Fruit fly (Drosophila melanogaster) whole organism, prepupa: ENCODE measurements around the gene CG9297.

Source experiments
- Blimp-1 ChIP-seq: fragments of 200-800 bp; sonication (Bioruptor generic); optimal IDR thresholded peaks from 3 replicates; lab custom pipeline; 2017; ENCODE audit warnings: missing biosample characterization, missing genetic modification characterization, mild to moderate bottlenecking, moderate library complexity, missing genetic modification reagents
- CG11294 ChIP-seq: fragments of 200-800 bp; sonication (Bioruptor generic); IDR thresholded peaks from 2 replicates; pipeline ENCODE4 v1.3.6; 2022; ENCODE audit warnings: missing biosample characterization, missing genetic modification characterization
- CG11762 ChIP-seq: fragments of 200-800 bp; sonication (Bioruptor generic); optimal IDR thresholded peaks from 3 replicates; lab custom pipeline; 2016; ENCODE audit warnings: missing biosample characterization, missing genetic modification characterization; ENCODE audit not compliant: insufficient read depth
- CG15336 ChIP-seq: fragments of 200-800 bp; sonication (Bioruptor generic); IDR thresholded peaks from 2 replicates; pipeline ENCODE4 v1.3.6; 2022; ENCODE audit warnings: missing biosample characterization, missing genetic modification characterization
- CG1621 ChIP-seq: fragments of 200-800 bp; sonication (Bioruptor generic); optimal IDR thresholded peaks from 3 replicates; lab custom pipeline; 2018; ENCODE audit warnings: missing biosample characterization, mild to moderate bottlenecking, missing genetic modification characterization
- CG16779 ChIP-seq: fragments of 200-800 bp; sonication (Bioruptor generic); optimal IDR thresholded peaks from 3 replicates; lab custom pipeline; 2017; ENCODE audit warnings: missing biosample characterization, mild to moderate bottlenecking, missing genetic modification characterization
- CG31627 ChIP-seq: fragments of 200-800 bp; sonication (Bioruptor generic); optimal IDR thresholded peaks from 3 replicates; lab custom pipeline; 2016; ENCODE audit warnings: missing biosample characterization, missing genetic modification characterization
- CG32006 ChIP-seq: fragments of 200-800 bp; sonication (Bioruptor generic); optimal IDR thresholded peaks from 3 replicates; lab custom pipeline; 2017; ENCODE audit warnings: missing biosample characterization, mild to moderate bottlenecking, missing genetic modification characterization
- CG4318 ChIP-seq: fragments of 200-800 bp; sonication (Bioruptor generic); optimal IDR thresholded peaks from 3 replicates; lab custom pipeline; 2017; ENCODE audit warnings: missing biosample characterization, mild to moderate bottlenecking, missing genetic modification characterization
- CG6854 ChIP-seq: fragments of 200-800 bp; sonication (Bioruptor generic); optimal IDR thresholded peaks from 2 replicates; lab custom pipeline; 2017; ENCODE audit warnings: missing biosample characterization, mild to moderate bottlenecking, missing genetic modification characterization
- CG8119 ChIP-seq: fragments of 200-800 bp; sonication (Bioruptor generic); IDR thresholded peaks from 3 replicates; pipeline ENCODE4 v1.3.6; 2022; ENCODE audit warnings: missing biosample characterization, missing genetic modification characterization
- CG8319 ChIP-seq: fragments of 200-800 bp; sonication (Bioruptor generic); optimal IDR thresholded peaks from 3 replicates; lab custom pipeline; 2016; ENCODE audit warnings: missing biosample characterization, missing genetic modification characterization
- CG8632 ChIP-seq: fragments of 200-800 bp; sonication (Bioruptor generic); optimal IDR thresholded peaks from 3 replicates; lab custom pipeline; 2016; ENCODE audit warnings: missing biosample characterization, missing genetic modification characterization
- CG9139 ChIP-seq: fragments of 200-800 bp; sonication (Bioruptor generic); optimal IDR thresholded peaks from 3 replicates; lab custom pipeline; 2017; ENCODE audit warnings: missing biosample characterization, mild to moderate bottlenecking, missing genetic modification characterization
- Eip75B ChIP-seq: fragments of 200-800 bp; sonication (Bioruptor generic); optimal IDR thresholded peaks from 3 replicates; lab custom pipeline; 2016; ENCODE audit warnings: missing biosample characterization, missing genetic modification characterization
- Eip78C ChIP-seq: fragments of 200-800 bp; sonication (Bioruptor generic); peaks from one replicate; lab custom pipeline; 2016; ENCODE audit warnings: missing biosample characterization, missing genetic modification characterization
- Eip93F ChIP-seq: fragments of 200-800 bp; sonication (Bioruptor generic); optimal IDR thresholded peaks from 2 replicates; lab custom pipeline; 2016; ENCODE audit warnings: missing biosample characterization, mild to moderate bottlenecking, missing genetic modification characterization
- Ets21C ChIP-seq: fragments of 200-800 bp; sonication (Bioruptor generic); optimal IDR thresholded peaks from 3 replicates; lab custom pipeline; 2016; ENCODE audit warnings: missing biosample characterization, missing genetic modification characterization
- Ets96B ChIP-seq: fragments of 200-800 bp; optimal IDR thresholded peaks from 2 replicates; lab custom pipeline; 2019; ENCODE audit warnings: missing biosample characterization, mild to moderate bottlenecking, missing genetic modification characterization, moderate library complexity
- Gug ChIP-seq: fragments of 200-800 bp; sonication (Bioruptor generic); IDR thresholded peaks from 2 replicates; pipeline ENCODE4 v1.3.6; 2022; ENCODE audit warnings: missing biosample characterization, missing genetic modification characterization
- Hr38 ChIP-seq: sonication (Bioruptor generic); optimal IDR thresholded peaks from 2 replicates; lab custom pipeline; 2016; ENCODE audit warnings: missing biosample characterization, missing genetic modification characterization
- Lpt ChIP-seq: fragments of 200-800 bp; sonication (Bioruptor generic); optimal IDR thresholded peaks from 3 replicates; lab custom pipeline; 2016; ENCODE audit warnings: missing biosample characterization, missing genetic modification characterization
- Met ChIP-seq: fragments of 200-800 bp; sonication (Bioruptor generic); optimal IDR thresholded peaks from 3 replicates; lab custom pipeline; 2016; ENCODE audit warnings: missing biosample characterization, missing genetic modification characterization
- OdsH ChIP-seq: fragments of 200-800 bp; sonication (Bioruptor generic); optimal IDR thresholded peaks from 3 replicates; lab custom pipeline; 2016; ENCODE audit warnings: missing biosample characterization, missing genetic modification characterization
- Sox14 ChIP-seq: fragments of 200-800 bp; sonication (Bioruptor generic); optimal IDR thresholded peaks from 3 replicates; lab custom pipeline; 2016; ENCODE audit warnings: missing biosample characterization, missing genetic modification characterization
- achi ChIP-seq: fragments of 200-800 bp; sonication (Bioruptor generic); optimal IDR thresholded peaks from 3 replicates; lab custom pipeline; 2016; ENCODE audit warnings: missing biosample characterization, missing genetic modification characterization
- cyc ChIP-seq: fragments of 200-800 bp; sonication (Bioruptor generic); optimal IDR thresholded peaks from 3 replicates; lab custom pipeline; 2016; ENCODE audit warnings: missing biosample characterization, missing genetic modification characterization
- dac ChIP-seq: fragments of 200-800 bp; sonication (Bioruptor generic); optimal IDR thresholded peaks from 2 replicates; lab custom pipeline; 2017; ENCODE audit warnings: missing biosample characterization, mild to moderate bottlenecking, missing genetic modification characterization
- eg ChIP-seq: fragments of 200-800 bp; sonication (Bioruptor generic); IDR thresholded peaks from 3 replicates; pipeline ENCODE4 v1.3.6; 2022; ENCODE audit warnings: missing biosample characterization, missing genetic modification characterization
- esn ChIP-seq: fragments of 200-800 bp; sonication (Bioruptor generic); optimal IDR thresholded peaks from 2 replicates; lab custom pipeline; 2016; ENCODE audit warnings: missing biosample characterization, mild to moderate bottlenecking, missing genetic modification characterization, moderate library complexity
- fd59A ChIP-seq: fragments of 200-800 bp; sonication (Bioruptor generic); optimal IDR thresholded peaks from 2 replicates; lab custom pipeline; 2017; ENCODE audit warnings: missing biosample characterization, mild to moderate bottlenecking, missing genetic modification characterization, missing genetic modification reagents
- fd85E ChIP-seq: fragments of 200-800 bp; sonication (Bioruptor generic); optimal IDR thresholded peaks from 3 replicates; lab custom pipeline; 2016; ENCODE audit warnings: missing biosample characterization, missing genetic modification characterization
- fkh ChIP-seq: fragments of 200-800 bp; sonication (Bioruptor generic); optimal IDR thresholded peaks from 3 replicates; lab custom pipeline; 2017; ENCODE audit warnings: missing biosample characterization, mild to moderate bottlenecking, missing genetic modification characterization, moderate library complexity
- lz ChIP-seq: fragments of 200-800 bp; sonication (Bioruptor generic); optimal IDR thresholded peaks from 3 replicates; lab custom pipeline; 2016; ENCODE audit warnings: missing biosample characterization, missing genetic modification characterization
- net ChIP-seq: fragments of 200-800 bp; sonication (Bioruptor generic); optimal IDR thresholded peaks from 3 replicates; lab custom pipeline; 2016; ENCODE audit warnings: missing biosample characterization, missing genetic modification characterization
- salr ChIP-seq, 2 experiments: fragments of 200-800 bp; sonication (Bioruptor generic); optimal IDR thresholded peaks; 3 replicates each; lab custom pipeline; 2016 to 2018; ENCODE audit warnings: missing biosample characterization in 2 of 2, missing genetic modification characterization in 2 of 2, mild to moderate bottlenecking in 1 of 2
- ss ChIP-seq, 2 experiments: fragments of 200-800 bp; sonication (Bioruptor generic); optimal IDR thresholded peaks; 2 replicates in 1 of 2; 3 replicates in 1 of 2; lab custom pipeline; 2017 to 2018; ENCODE audit warnings: mild to moderate bottlenecking in 2 of 2, missing biosample characterization in 2 of 2, missing genetic modification characterization in 2 of 2, moderate library complexity in 1 of 2
- svp ChIP-seq: fragments of 200-800 bp; sonication (Bioruptor generic); peaks from one replicate; lab custom pipeline; 2016; ENCODE audit warnings: missing biosample characterization, missing genetic modification characterization

The CG9297 gene

DNA sequence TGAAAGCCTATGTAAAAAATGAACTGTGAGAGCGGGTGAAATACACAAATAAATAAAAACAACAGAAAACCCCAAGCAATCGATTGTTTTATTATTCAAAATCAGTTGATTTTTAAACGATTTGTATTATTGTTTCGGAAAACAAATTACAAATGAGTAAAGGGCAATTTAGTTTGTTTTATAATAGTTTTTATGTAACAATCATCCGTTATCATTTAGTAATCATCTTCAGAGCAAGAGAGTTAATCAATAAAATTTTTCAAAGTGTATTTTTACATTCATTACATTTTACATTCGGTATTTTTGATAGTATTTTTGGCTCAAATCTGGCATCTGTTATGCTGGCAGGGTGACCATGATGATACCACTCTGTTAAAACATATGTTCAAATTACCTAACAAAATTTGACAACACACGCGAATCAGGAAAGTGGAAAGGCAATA is 8.0 kb downstream of the CG9297 start, which contains the start of the genes CG42375 and CG9288 (continued):
- TF ChIP-seq CG8119 (peak; percentile 61; the same call in 2 of the 3 replicates), Gug (GFP tag; lab: Robert Waterston, UW) (peak; percentile 63), CG11762 (GFP tag; lab: Kevin White, UChicago) (peak; percentile 74), Hr38 (GFP tag; lab: Kevin White, UChicago) (no peak), OdsH (GFP tag; lab: Kevin White, UChicago) (no peak), CG32006 (GFP tag; lab: Kevin White, UChicago) (peak; percentile 16), svp (GFP tag; lab: Kevin White, UChicago) (no peak), CG9139 (no peak), ss (GFP tag; optimal IDR thresholded peaks at IDR 0.05; lab: Kevin White, UChicago) (no peak), fd59A (GFP tag; lab: Kevin White, UChicago) (no peak), Eip93F (GFP tag; lab: Kevin White, UChicago) (no peak), CG8632 (GFP tag; lab: Kevin White, UChicago) (no peak), CG15336 (GFP tag; lab: Robert Waterston, UW) (peak; percentile 68), fkh (GFP tag; lab: Kevin White, UChicago) (no peak), Sox14 (GFP tag; lab: Kevin White, UChicago) (peak; percentile 0), cyc (GFP tag; lab: Kevin White, UChicago) (peak; percentile 68), Lpt (GFP tag; lab: Kevin White, UChicago) (peak; percentile 62), Eip78C (GFP tag; lab: Kevin White, UChicago) (peak; percentile 78), net (GFP tag; lab: Kevin White, UChicago) (no peak), CG4318 (GFP tag; lab: Kevin White, UChicago) (peak; percentile 30), CG31627 (GFP tag; lab: Kevin White, UChicago) (no peak), Met (GFP tag; lab: Kevin White, UChicago) (peak; percentile 46), CG6854 (GFP tag; lab: Kevin White, UChicago) (no peak), Ets96B (tag; lab: Kevin White, UChicago) (no peak), CG11294 (GFP tag; lab: Robert Waterston, UW) (peak; percentile 24; the same call in 1 of the 2 replicates), esn (GFP tag; lab: Kevin White, UChicago) (peak; percentile 60)

DNA sequence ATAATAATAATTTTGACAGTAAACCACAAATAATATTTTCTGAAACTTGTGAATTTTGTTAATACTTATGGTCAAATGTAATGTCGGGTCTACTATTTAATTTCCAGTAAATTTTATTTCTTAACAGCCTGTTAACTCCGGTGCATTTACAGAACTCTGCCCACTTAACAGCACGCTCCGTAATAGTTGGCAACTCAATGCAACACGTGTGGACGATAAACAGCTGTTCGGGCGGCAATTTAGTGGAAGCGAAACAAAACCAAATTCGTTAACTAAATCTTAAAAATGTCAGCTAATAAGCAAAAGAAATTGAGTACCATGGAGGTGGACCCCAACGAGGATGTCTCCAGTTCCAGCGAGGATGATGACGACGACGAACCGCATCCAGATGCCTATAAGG is 9.5 kb downstream of the CG9297 start, which contains the start of gene CG9286:
TSS of gene CG9286 (plus strand) at position 196 of the 400 bp plus-strand sequence.
- TF ChIP-seq CG6854 (GFP tag; lab: Kevin White, UChicago) (no peak), Eip75B (GFP tag; lab: Kevin White, UChicago) (no peak), CG8632 (GFP tag; lab: Kevin White, UChicago) (no peak), Eip93F (GFP tag; lab: Kevin White, UChicago) (no peak), Sox14 (GFP tag; lab: Kevin White, UChicago) (no peak), Gug (GFP tag; lab: Robert Waterston, UW) (no peak), CG11294 (GFP tag; lab: Robert Waterston, UW) (no peak), CG31627 (GFP tag; lab: Kevin White, UChicago) (no peak), eg (GFP tag; lab: Robert Waterston, UW) (no peak), Lpt (GFP tag; lab: Kevin White, UChicago) (no peak), CG11762 (GFP tag; lab: Kevin White, UChicago) (no peak), CG32006 (GFP tag; lab: Kevin White, UChicago) (no peak), svp (GFP tag; lab: Kevin White, UChicago) (no peak), cyc (GFP tag; lab: Kevin White, UChicago) (no peak)

DNA sequence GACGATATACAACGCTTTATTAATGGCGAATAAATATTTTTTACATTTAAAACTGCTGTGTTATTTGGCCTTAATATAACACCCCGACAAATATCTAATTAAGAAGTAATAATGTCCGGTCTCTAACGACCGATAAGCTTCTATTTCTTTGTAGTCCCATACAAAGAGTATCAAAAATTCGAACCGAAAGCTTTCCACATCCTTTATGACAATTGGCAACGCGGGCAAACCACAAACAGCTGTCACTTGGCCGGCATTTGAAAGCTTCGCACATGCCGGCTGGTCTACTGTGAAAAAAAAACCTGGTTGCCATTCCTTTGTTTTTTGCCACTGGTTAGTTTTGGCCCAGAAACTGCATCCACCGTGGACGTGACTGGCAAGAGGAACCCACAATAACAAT is 10.7 kb downstream of the CG9297 start, which contains the start of gene Dip-B:
TSS of gene Dip-B (plus strand) at position 254 of the 400 bp plus-strand sequence.
- TF ChIP-seq Sox14 (GFP tag; lab: Kevin White, UChicago) (no peak), achi (GFP tag; lab: Kevin White, UChicago) (no peak), dac (no peak), salr (GFP tag; optimal IDR thresholded peaks at IDR 0.05; lab: Kevin White, UChicago) (no peak), CG8319 (no peak), lz (GFP tag; lab: Kevin White, UChicago) (no peak), CG9139 (peak; percentile 21), fd85E (GFP tag; lab: Kevin White, UChicago) (no peak), fd59A (GFP tag; lab: Kevin White, UChicago) (no peak), CG16779 (tag; lab: Kevin White, UChicago) (no peak), CG8632 (GFP tag; lab: Kevin White, UChicago) (no peak), Blimp-1 (no peak), CG1621 (no peak), CG31627 (GFP tag; lab: Kevin White, UChicago) (no peak), Ets21C (GFP tag; lab: Kevin White, UChicago) (no peak), ss (GFP tag; optimal IDR thresholded peaks at IDR 0.05; lab: Kevin White, UChicago) (no peak), net (GFP tag; lab: Kevin White, UChicago) (no peak), eg (GFP tag; lab: Robert Waterston, UW) (peak; percentile 16; the same call in 1 of the 3 replicates)
- TF ChIP-seq, all 60 proteins: peak for 2
